Worm (Caenorhabditis elegans): ENCODE measurements around the gene C14C11.2.

Gene C14C11.2

ce11 chrV:5696177-5696576 lies 35.2 kb downstream of the C14C11.2 start:
- TF ChIP-seq W03F9.2 (tag; optimal IDR thresholded peaks at IDR 0.05) (no peak), him-1 (tag; optimal IDR thresholded peaks at IDR 0.05) (no peak), dao-5 (tag; optimal IDR thresholded peaks at IDR 0.05) (no peak)

ce11 chrV:5697581-5697980 lies 36.6 kb downstream of the C14C11.2 start:
- TF ChIP-seq W03F9.2 (tag; optimal IDR thresholded peaks at IDR 0.05), result no peak
- no peak for TF ChIP-seq him-1 (tag; optimal IDR thresholded peaks at IDR 0.05)
- no peak for TF ChIP-seq dao-5 (tag; optimal IDR thresholded peaks at IDR 0.05)

DNA sequence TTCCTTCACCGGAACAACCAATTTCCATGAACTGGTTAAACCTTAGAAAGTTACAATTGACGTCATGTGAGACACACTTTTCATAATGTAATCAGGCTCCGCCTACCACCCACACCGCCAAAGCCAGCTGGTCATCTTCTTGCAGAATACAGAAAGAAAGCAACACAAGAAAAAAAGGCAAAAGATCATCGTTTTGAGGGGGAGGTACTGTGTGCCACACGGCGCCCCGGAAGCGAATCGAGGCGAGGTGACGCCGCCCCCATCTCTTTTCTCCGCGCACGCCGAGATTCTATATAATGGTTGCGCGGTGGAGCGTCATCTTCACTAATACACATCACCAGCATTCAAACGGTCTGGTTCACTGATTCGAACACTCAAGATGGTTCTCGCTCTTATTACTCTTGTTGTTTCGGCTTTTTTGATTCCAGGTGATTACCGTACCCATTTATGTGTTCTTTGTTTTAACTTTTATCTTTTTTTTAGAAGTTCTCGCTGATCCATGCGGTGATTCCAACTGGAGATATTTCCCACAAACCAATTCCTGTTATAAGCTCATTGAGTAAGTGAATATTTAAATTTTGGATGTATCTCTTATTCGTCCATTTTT lies 39.0 kb downstream of the C14C11.2 start, which contains the start of gene clec-1:
Gene clec-1, plus strand, starts transcription at position 320 of the 607 bp plus-strand sequence.
- TF ChIP-seq dao-5 (tag; optimal IDR thresholded peaks at IDR 0.05) (no peak), W03F9.2 (tag; optimal IDR thresholded peaks at IDR 0.05) (no peak), him-1 (tag; optimal IDR thresholded peaks at IDR 0.05) (no peak)

- no peak for TF ChIP-seq W03F9.2 (tag; optimal IDR thresholded peaks at IDR 0.05)
- no peak for TF ChIP-seq him-1 (tag; optimal IDR thresholded peaks at IDR 0.05)
- TF ChIP-seq dao-5 (tag; optimal IDR thresholded peaks at IDR 0.05), result no peak
These were observed 40.1 kb downstream of the C14C11.2 start for ce11 chrV:5701106-5701505.

DNA sequence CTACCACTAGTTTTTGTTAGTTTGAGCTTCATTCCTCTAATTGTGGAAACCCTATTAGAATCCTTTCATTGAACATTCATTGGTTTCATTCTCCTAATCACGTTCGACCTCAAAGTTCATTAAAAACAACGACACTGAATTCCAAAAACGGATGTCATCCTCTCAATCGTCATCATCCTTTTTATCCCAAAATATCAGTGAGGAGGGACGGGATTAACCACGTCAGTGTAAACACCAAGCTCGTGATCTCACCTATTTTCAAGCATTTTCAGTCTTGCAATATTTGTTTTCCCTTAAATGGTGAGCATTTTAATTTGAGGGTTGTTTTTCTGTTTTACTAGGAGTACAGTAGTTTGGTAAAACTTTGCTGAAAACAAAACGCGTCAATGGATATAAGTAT lies 43.5 kb downstream of the C14C11.2 start:
- TF ChIP-seq dao-5 (tag; optimal IDR thresholded peaks at IDR 0.05) (no peak), W03F9.2 (tag; optimal IDR thresholded peaks at IDR 0.05) (no peak), him-1 (tag; optimal IDR thresholded peaks at IDR 0.05) (no peak)

DNA sequence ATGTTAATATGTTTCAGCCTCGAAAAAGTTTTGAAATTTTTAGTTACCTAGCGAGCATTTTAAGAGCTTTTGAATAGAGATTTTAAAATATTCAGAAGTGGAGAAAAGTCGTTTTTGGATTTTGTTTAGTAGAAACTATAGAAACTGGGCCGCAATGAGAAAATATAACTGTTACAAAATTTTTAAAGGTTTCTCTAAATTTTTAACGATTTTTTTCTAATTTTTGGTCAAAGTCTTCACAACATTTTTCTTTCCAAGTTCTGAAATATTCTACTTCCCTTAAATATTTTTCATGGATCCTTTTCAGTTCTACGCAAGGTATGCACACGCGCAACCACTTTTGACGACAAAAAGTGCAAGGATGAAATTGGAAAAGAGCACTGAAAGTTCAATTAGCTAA lies 44.6 kb downstream of the C14C11.2 start, which contains the start of gene peli-1:
Gene peli-1, plus strand, starts transcription at position 301 of the 400 bp plus-strand sequence.
- no peak for TF ChIP-seq him-1 (tag; optimal IDR thresholded peaks at IDR 0.05)
- TF ChIP-seq W03F9.2 (tag; optimal IDR thresholded peaks at IDR 0.05), result no peak
- TF ChIP-seq dao-5 (tag; optimal IDR thresholded peaks at IDR 0.05), result no peak

ce11 chrV:5708331-5708730 lies 47.4 kb downstream of the C14C11.2 start:
- TF ChIP-seq him-1 (tag; optimal IDR thresholded peaks at IDR 0.05) (no peak), dao-5 (tag; optimal IDR thresholded peaks at IDR 0.05) (no peak), W03F9.2 (tag; optimal IDR thresholded peaks at IDR 0.05) (no peak)

DNA sequence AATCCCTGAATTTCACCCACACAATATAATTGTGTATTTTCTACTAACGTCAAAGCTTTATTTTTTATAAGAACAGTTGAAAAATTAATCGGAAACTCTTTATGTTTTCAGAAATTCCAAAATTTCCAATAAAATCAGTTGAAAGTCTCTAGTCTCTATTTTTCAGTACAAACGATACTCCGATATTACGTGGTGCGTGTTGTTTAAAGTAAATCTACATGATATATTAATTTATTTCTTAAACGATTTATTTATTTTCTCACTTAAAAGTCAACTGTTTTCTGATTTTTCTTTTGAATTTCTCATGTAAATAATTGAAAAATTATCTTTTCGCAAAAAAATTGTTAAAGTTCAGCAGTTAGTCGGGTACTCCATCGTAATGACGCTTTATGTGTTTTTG lies 51.2 kb downstream of the C14C11.2 start:
- TF ChIP-seq dao-5 (tag; optimal IDR thresholded peaks at IDR 0.05), result no peak
- TF ChIP-seq him-1 (tag; optimal IDR thresholded peaks at IDR 0.05), result no peak
- no peak for TF ChIP-seq W03F9.2 (tag; optimal IDR thresholded peaks at IDR 0.05)

- TF ChIP-seq dao-5 (tag; optimal IDR thresholded peaks at IDR 0.05) (no peak), W03F9.2 (tag; optimal IDR thresholded peaks at IDR 0.05) (no peak), him-1 (tag; optimal IDR thresholded peaks at IDR 0.05) (no peak)
These were observed 51.7 kb downstream of the C14C11.2 start, which contains the start of gene gcst-1 for ce11 chrV:5712652-5713051. TSS of gene gcst-1 (plus strand) at chrV:5712928.
